Worm (Caenorhabditis elegans): ENCODE measurements around the gene F48G7.5.

ce11 chrV:646129-646528 is 23.4 kb upstream of the F48G7.5 start, which contains the start of gene F48G7.12:
- TF ChIP-seq med-1 (GFP tag; optimal IDR thresholded peaks at IDR 0.05; ENCODE audit: insufficient read depth) (no peak), flt-1 (GFP tag; IDR thresholded peaks at IDR 0.05) (no peak), T22C8.4 (GFP tag; IDR thresholded peaks at IDR 0.05) (no peak), klf-2 (GFP tag; conservative IDR thresholded peaks at IDR 0.05) (no peak), ztf-29 (GFP tag; IDR thresholded peaks at IDR 0.05) (no peak), ztf-23 (GFP tag; IDR thresholded peaks at IDR 0.05) (no peak), ref-1 (GFP tag; conservative IDR thresholded peaks at IDR 0.05) (no peak), tab-1 (GFP tag; IDR thresholded peaks at IDR 0.05) (no peak), cog-1 (tag; optimal IDR thresholded peaks at IDR 0.05) (no peak)
